Worm (Caenorhabditis elegans): Measurements from ENCODE around the gene dmsr-6.
A peak's percentile ranks its signal among the peaks of the same experiment; 100 is the strongest.

DNA sequence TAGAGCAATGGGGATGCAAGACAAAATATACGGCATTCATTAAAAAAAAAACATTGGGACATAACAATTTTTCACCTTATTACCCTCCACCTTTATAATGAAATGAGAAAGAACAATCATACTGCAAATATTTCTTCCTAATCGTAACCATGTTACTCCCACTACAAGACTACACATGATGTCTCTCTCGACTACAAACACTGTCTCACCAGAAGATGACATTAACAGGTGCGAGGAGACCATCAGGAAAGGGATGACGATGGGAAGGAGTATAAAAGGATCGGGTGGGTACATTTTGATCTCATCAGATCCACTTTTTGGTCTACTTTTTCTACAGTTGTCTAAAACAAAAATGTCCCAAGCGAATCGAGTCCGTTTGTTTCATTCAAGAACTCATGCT, 42.4 kb downstream of the dmsr-6 start, which contains the start of gene dhs-8:
- TF ChIP-seq lin-13 (tag; optimal IDR thresholded peaks at IDR 0.05) (no peak), ceh-43 (GFP tag; optimal IDR thresholded peaks at IDR 0.05) (no peak), nhr-2 (tag; optimal IDR thresholded peaks at IDR 0.05) (no peak), sptf-1 (tag; optimal IDR thresholded peaks at IDR 0.05) (no peak), mls-2 (tag; optimal IDR thresholded peaks at IDR 0.05) (no peak), nhr-12 (tag; optimal IDR thresholded peaks at IDR 0.05) (peak; percentile 25), flh-1 (GFP tag; optimal IDR thresholded peaks at IDR 0.05) (no peak), nhr-76 (tag; optimal IDR thresholded peaks at IDR 0.05) (no peak), snpc-4 (tag; optimal IDR thresholded peaks at IDR 0.05) (no peak), ztf-11 (tag; optimal IDR thresholded peaks at IDR 0.05) (no peak), nhr-28 (tag; optimal IDR thresholded peaks at IDR 0.05) (peak; percentile 12), mab-5 (tag; optimal IDR thresholded peaks at IDR 0.05) (no peak), drap-1 (GFP tag; optimal IDR thresholded peaks at IDR 0.05) (no peak), pha-4 (tag; optimal IDR thresholded peaks at IDR 0.05) (no peak)
